Worm (Caenorhabditis elegans) whole organism, early embryonic: ENCODE data around the gene F52E1.2.

ENCODE experiments used
- F13C5.2 ChIP-seq: sonication (generic microtip); optimal IDR thresholded peaks from 2 replicates; lab custom pipeline; 2017; ENCODE audit warnings: mild to moderate bottlenecking, missing genetic modification characterization, inconsistent platforms, missing compliant biosample characterization
- aly-1 ChIP-seq: sonication (generic microtip); optimal IDR thresholded peaks from 2 replicates; lab custom pipeline; 2016; ENCODE audit warnings: missing genetic modification characterization, missing compliant biosample characterization
- ama-1 ChIP-seq: fragments of 150-350 bp; optimal IDR thresholded peaks from 2 replicates; lab custom pipeline; 2014
- ceh-13 ChIP-seq: fragments of 200-800 bp; sonication (Bioruptor generic); optimal IDR thresholded peaks from 2 replicates; lab custom pipeline; 2018; ENCODE audit warnings: mild to moderate bottlenecking, missing genetic modification characterization, missing compliant biosample characterization
- ets-7 ChIP-seq: sonication (generic microtip); optimal IDR thresholded peaks from 2 replicates; lab custom pipeline; 2016; ENCODE audit warnings: missing genotype, missing genetic modification characterization, missing compliant biosample characterization
- flt-1 ChIP-seq: fragments of 200-800 bp; sonication (Bioruptor generic); IDR thresholded peaks from 2 replicates; pipeline ENCODE4 v1.3.6; 2022; ENCODE audit warnings: missing genetic modification characterization, missing compliant biosample characterization
- sea-1 ChIP-seq: fragments of 200-800 bp; sonication (Bioruptor generic); conservative IDR thresholded peaks from 2 replicates; pipeline ENCODE4 v1.3.6; 2022; ENCODE audit warnings: missing genetic modification characterization, missing compliant biosample characterization
- tbx-11 ChIP-seq: fragments of 200-800 bp; sonication (Bioruptor generic); IDR thresholded peaks from 2 replicates; pipeline ENCODE4 v1.3.6; 2022; ENCODE audit warnings: missing genetic modification characterization, missing compliant biosample characterization

ce11 chrV:8444357-8444856, 34.0 kb downstream of the F52E1.2 start, which contains the start of gene lmd-3:
- TF ChIP-seq F13C5.2 (tag; lab: Kevin White, UChicago): no peak
- no peak for TF ChIP-seq ets-7 (tag; lab: Kevin White, UChicago)
- no peak for TF ChIP-seq aly-1 (tag; lab: Kevin White, UChicago)
- no peak for TF ChIP-seq sea-1 (GFP tag; lab: Robert Waterston, UW)
- TF ChIP-seq ama-1 (lab: Kevin White, UChicago): no peak
- TF ChIP-seq flt-1 (GFP tag; lab: Robert Waterston, UW): no peak
- TF ChIP-seq tbx-11: no peak
- no peak for TF ChIP-seq ceh-13
